Fruit fly (Drosophila melanogaster): ENCODE results near the gene rept.

The rept gene

DNA sequence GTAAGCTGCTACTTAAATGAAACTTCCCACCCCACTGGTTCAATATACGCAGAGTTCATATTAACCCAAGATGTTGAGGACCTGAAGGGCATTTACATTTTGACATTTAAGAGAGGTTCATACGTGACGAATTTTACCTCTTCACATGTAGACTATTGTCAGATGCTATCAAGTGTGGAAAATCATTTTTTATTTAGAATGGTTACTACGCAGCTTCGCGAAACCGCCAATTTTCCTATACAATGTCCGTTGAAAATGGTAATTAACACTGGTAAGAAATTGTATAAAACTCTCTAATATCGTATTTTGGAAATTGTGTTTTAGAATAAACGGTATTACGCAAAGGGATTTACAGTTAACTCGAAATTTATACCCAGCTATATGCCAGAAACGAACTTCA, 18.6 kb upstream of the rept start:
- no peak for TF ChIP-seq CG17801 (GFP tag; optimal IDR thresholded peaks at IDR 0.05; ENCODE audit: partially characterized antibody)

DNA sequence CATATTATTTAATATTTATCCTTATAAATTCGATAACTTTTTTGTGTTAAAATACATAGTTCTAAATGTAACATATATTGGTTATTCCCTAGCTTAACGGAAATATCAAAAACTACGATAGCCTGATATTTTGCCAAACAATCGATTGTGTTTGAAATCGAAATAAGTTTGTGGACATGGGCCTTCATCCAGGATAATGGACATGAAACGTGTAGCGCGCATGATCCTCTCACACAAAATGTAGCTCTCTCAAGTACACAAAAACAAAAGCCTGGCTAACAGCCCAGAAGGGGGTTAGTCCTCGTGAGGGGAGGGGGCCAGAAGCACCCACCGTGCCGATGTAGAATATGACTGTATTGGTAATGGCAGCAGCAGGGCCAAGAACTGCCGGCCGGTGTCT, 17.4 kb upstream of the rept start:
- TF ChIP-seq CG17801 (GFP tag; optimal IDR thresholded peaks at IDR 0.05; ENCODE audit: partially characterized antibody), result no peak

dm6 chr3L:19251643-19252042, 3.5 kb upstream of the rept start:
- no peak for TF ChIP-seq CG17801 (GFP tag; optimal IDR thresholded peaks at IDR 0.05; ENCODE audit: partially characterized antibody)

- TF ChIP-seq CG17801 (GFP tag; optimal IDR thresholded peaks at IDR 0.05; ENCODE audit: partially characterized antibody), result no peak
Observed at dm6 chr3L:19258199-19258598, 3.1 kb downstream of the rept start.

dm6 chr3L:19260278-19260803, 5.2 kb downstream of the rept start, which contains the start of gene nes:
Gene nes (minus strand): TSS chr3L:19260679.
- TF ChIP-seq CG17801 (GFP tag; optimal IDR thresholded peaks at IDR 0.05; ENCODE audit: partially characterized antibody), result peak; percentile 56

dm6 chr3L:19261213-19261612, 6.1 kb downstream of the rept start, which contains the start of gene Bet1:
Gene Bet1 (plus strand): TSS chr3L:19261394.
- no peak for TF ChIP-seq CG17801 (GFP tag; optimal IDR thresholded peaks at IDR 0.05; ENCODE audit: partially characterized antibody)

DNA sequence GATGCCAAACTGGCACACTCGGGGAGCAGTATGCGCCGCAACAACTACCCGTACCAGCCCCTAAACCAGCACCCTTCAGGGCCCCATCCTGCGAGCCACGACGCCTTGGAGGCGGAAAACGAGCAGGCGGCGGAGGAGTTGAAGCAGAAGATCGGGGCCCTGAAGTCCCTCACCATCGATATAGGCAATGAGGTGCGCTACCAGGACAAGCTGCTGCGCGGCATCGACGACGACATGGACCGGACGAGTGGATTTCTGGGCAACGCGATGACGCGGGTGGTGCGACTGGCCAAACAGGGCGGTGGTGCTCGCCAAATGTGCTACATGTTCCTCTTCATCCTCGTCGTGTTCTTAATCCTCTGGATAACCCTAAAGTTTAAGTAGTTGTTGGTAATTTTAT, 6.6 kb downstream of the rept start:
- TF ChIP-seq CG17801 (GFP tag; optimal IDR thresholded peaks at IDR 0.05; ENCODE audit: partially characterized antibody), result no peak

DNA sequence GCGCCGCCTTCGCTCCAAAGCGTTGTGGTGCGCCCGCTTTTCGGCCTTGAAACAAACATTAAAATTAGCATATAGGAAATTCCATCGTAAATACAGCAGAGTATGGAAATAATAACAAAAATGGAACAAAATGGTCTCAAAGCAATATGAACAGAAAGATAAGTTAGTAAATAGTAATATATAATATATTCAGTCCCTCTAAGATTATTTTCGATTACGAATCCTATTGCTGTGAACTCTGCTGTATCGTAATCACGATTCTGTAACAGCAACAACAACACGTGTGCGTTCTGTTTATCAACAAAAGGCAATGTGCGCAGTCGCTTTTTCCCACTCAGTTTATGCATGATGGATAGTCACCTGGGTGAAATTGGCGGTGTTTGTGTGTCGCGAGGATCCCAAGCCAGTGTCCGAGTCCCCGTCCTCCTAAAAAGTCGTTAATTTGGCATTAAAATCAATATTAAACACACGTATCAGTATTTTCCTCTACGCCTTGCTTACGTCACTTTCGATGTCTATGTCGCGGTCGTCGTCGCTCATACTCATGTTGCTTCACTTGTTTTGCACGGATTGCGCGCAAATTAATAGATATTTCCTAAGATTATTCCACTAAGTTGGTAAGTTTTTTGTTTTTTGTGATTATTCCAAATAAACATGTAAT, 8.5 kb downstream of the rept start, which contains the start of the genes CG42374 and Mettl5:
CG42374 (plus strand) TSS at position 287 of the 661 bp plus-strand sequence.
Mettl5 (plus strand) TSS at position 287 of the 661 bp plus-strand sequence.
- no peak for TF ChIP-seq CG17801 (GFP tag; optimal IDR thresholded peaks at IDR 0.05; ENCODE audit: partially characterized antibody)

DNA sequence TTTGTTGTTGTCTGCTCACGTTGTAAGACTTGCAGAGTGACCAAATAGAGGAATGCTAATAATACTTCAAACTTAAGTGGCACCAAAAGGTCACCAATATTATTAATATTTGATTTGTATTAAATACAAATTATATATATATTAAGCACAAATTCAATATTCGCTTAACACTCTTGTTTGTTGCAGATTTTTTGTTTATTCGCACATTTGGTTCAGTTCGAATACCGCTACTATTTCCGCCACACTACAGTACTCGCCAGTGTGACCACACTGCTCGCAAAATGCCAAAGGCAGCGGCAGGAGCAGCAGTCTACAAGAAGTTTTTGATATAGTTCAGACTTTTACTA, 9.0 kb downstream of the rept start, which contains the start of gene Max:
Max (minus strand) TSS at position 44 of the 347 bp plus-strand sequence.
- peak; percentile 71 for TF ChIP-seq CG17801 (GFP tag; optimal IDR thresholded peaks at IDR 0.05; ENCODE audit: partially characterized antibody)

dm6 chr3L:19265761-19266160, 10.6 kb downstream of the rept start, which contains the start of gene CG45081:
Gene CG45081 (plus strand): TSS chr3L:19266061.
- TF ChIP-seq CG17801 (GFP tag; optimal IDR thresholded peaks at IDR 0.05; ENCODE audit: partially characterized antibody), result no peak

DNA sequence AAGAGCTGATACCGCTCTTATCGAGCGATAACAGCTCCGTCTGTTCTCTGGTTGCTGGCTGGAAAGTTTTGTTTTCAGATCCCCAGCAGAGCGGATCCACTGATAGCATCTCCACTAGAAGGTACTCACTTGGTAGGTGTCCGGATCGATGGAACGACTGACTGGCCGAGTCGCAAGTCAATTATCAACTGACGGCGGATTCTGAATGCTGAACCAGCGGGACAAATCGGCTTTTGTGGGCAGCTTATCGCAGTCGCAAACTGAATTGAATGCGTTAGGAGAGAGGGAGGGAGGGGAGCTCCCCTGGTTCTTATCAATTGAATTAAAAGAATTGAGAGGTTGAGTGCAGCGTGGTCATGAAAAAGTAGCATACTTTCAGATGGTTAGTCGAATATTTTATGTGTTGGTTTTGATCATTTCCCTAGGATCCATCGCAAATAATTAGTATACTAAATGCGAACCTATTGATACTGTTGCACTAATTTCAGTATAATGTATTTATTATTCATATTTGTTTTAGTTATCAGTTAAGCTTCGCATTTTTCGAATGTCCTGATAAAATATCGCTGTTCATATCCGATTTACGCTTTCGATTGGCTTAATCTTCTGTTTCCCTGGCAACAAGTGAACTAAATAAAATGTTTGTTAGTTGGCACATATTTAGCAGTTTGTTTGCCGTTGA, 13.7 kb downstream of the rept start, which contains the start of the genes Aldh7A1 and CG14085:
Aldh7A1 (minus strand) TSS at position 194 of the 682 bp plus-strand sequence.
CG14085 (plus strand) TSS at position 632 of the 682 bp plus-strand sequence.
- TF ChIP-seq CG17801 (GFP tag; optimal IDR thresholded peaks at IDR 0.05; ENCODE audit: partially characterized antibody), result no peak

DNA sequence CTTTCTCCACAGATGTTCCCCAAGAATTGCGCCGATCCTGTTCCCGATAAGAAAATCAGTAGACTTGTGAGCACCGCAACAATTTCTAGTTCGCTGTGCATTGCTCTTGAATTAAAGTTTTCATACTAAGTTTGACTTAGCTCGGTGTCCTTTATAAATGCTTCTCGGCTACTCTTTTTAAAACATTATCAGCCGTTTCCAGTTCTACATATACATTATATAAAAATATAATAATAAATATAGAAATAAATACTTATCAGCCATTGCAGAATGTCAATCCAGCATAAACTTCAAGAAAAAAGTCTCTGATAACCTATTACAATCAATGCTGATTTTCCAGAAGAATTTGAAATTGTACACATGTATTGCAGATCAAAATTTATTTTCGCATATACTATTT, 15.4 kb downstream of the rept start, which contains the start of gene CG14088:
CG14088 (minus strand) TSS at position 101 of the 400 bp plus-strand sequence.
- TF ChIP-seq CG17801 (GFP tag; optimal IDR thresholded peaks at IDR 0.05; ENCODE audit: partially characterized antibody), result no peak

DNA sequence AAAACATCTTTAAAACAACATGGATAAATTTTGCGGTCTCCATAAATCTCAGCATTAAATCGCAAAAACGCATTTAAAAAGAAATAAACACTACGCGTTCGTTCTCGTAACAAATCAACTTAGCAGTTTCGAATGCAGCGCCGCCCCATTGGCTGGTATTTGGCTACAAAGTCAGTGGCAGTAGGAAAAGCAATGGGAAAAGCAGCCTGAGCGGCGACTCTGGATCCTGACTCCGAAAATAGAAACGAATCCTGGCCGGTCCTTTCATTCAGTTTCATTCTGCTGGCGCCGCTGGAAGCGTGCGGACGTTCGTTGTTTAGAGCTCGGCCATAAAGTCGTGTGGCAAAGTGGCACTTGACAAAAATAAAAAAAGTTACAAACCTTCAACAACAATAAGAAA, 20.4 kb downstream of the rept start, which contains the start of gene CG14086:
CG14086 (plus strand) TSS at position 301 of the 400 bp plus-strand sequence.
- TF ChIP-seq CG17801 (GFP tag; optimal IDR thresholded peaks at IDR 0.05; ENCODE audit: partially characterized antibody), result no peak

dm6 chr3L:19280283-19280682, 25.1 kb downstream of the rept start:
- no peak for TF ChIP-seq CG17801 (GFP tag; optimal IDR thresholded peaks at IDR 0.05; ENCODE audit: partially characterized antibody)

dm6 chr3L:19280700-19281099, 25.6 kb downstream of the rept start, which contains the start of gene CG14089:
Gene CG14089 (minus strand): TSS chr3L:19280800.
- TF ChIP-seq CG17801 (GFP tag; optimal IDR thresholded peaks at IDR 0.05; ENCODE audit: partially characterized antibody), result no peak

Data from ovary, adult (tissue).